Worm (Caenorhabditis elegans) whole organism, L3 larva: ENCODE results near the gene ifb-1.
A peak's percentile ranks its signal among the peaks of the same experiment; 100 is the strongest.

Source experiments
- R02D3.7 ChIP-seq: fragments of 150-350 bp; optimal IDR thresholded peaks from 2 replicates; lab custom pipeline; 2014; ENCODE audit warnings: missing biosample characterization, missing genetic modification characterization
- ZK546.5 ChIP-seq: sonication (generic microtip); optimal IDR thresholded peaks from 2 replicates; lab custom pipeline; 2017; ENCODE audit warnings: missing biosample characterization, missing genetic modification characterization
- ama-1 ChIP-seq: fragments of 150-350 bp; optimal IDR thresholded peaks from 2 replicates; lab custom pipeline; 2018
- ceh-16 ChIP-seq: sonication (generic microtip); optimal IDR thresholded peaks from 2 replicates; lab custom pipeline; 2017; ENCODE audit warnings: missing biosample characterization, missing genetic modification characterization
- ceh-28 ChIP-seq: fragments of 150-350 bp; optimal IDR thresholded peaks from 2 replicates; lab custom pipeline; 2014; ENCODE audit warnings: missing biosample characterization, missing genetic modification reagents, missing genetic modification characterization
- ceh-82 ChIP-seq: fragments of 150-350 bp; optimal IDR thresholded peaks from 2 replicates; lab custom pipeline; 2014; ENCODE audit warnings: missing biosample characterization, missing genetic modification characterization
- ceh-9 ChIP-seq: sonication (generic microtip); optimal IDR thresholded peaks from 2 replicates; lab custom pipeline; 2018; ENCODE audit warnings: missing biosample characterization, missing genetic modification characterization
- egl-27 ChIP-seq: sonication (generic microtip); optimal IDR thresholded peaks from 4 replicates; lab custom pipeline; 2017; ENCODE audit warnings: missing biosample characterization, missing genetic modification reagents, missing genetic modification characterization
- egl-5 ChIP-seq: fragments of 150-350 bp; optimal IDR thresholded peaks from 2 replicates; lab custom pipeline; 2017; ENCODE audit warnings: missing biosample characterization, missing genetic modification reagents, missing genetic modification characterization, inconsistent platforms
- elt-1 ChIP-seq: fragments of 150-350 bp; optimal IDR thresholded peaks from 2 replicates; lab custom pipeline; 2014; ENCODE audit warnings: missing biosample characterization, missing genetic modification characterization
- elt-2 ChIP-seq: sonication (generic microtip); optimal IDR thresholded peaks from 2 replicates; lab custom pipeline; 2016; ENCODE audit warnings: missing genetic modification reagents, mild to moderate bottlenecking, missing genetic modification characterization, missing compliant biosample characterization
- eor-1 ChIP-seq, 2 experiments: fragments of 150-350 bp; optimal IDR thresholded peaks; 2 replicates each; lab custom pipeline; 2014 to 2018; ENCODE audit warnings: missing biosample characterization in 2 of 2, missing genetic modification characterization in 2 of 2
- fkh-2 ChIP-seq: fragments of 150-350 bp; optimal IDR thresholded peaks from 2 replicates; lab custom pipeline; 2014; ENCODE audit warnings: missing biosample characterization, missing genetic modification reagents, missing genetic modification characterization
- fos-1 ChIP-seq: fragments of 150-350 bp; optimal IDR thresholded peaks from 2 replicates; lab custom pipeline; 2014; ENCODE audit warnings: missing biosample characterization, missing genetic modification characterization
- hmg-11 ChIP-seq: sonication (generic microtip); optimal IDR thresholded peaks from 2 replicates; lab custom pipeline; 2016; ENCODE audit warnings: missing genetic modification characterization, missing compliant biosample characterization
- mdl-1 ChIP-seq: fragments of 150-350 bp; optimal IDR thresholded peaks from 2 replicates; lab custom pipeline; 2014; ENCODE audit warnings: missing biosample characterization, missing genetic modification characterization
- mml-1 ChIP-seq: fragments of 150-350 bp; sonication (generic microtip); optimal IDR thresholded peaks from 3 replicates; lab custom pipeline; 2014; ENCODE audit warnings: missing biosample characterization, missing genetic modification characterization
- nfya-1 ChIP-seq: sonication (generic microtip); optimal IDR thresholded peaks from 2 replicates; lab custom pipeline; 2017; ENCODE audit warnings: missing genetic modification characterization, mild to moderate bottlenecking, missing compliant biosample characterization, antibody characterized with exemption, moderate library complexity; ENCODE audit not compliant: insufficient read depth
- nhr-11 ChIP-seq: fragments of 150-350 bp; optimal IDR thresholded peaks from 2 replicates; lab custom pipeline; 2014; ENCODE audit warnings: missing biosample characterization, missing genetic modification characterization
- nhr-12 ChIP-seq: fragments of 150-350 bp; optimal IDR thresholded peaks from 2 replicates; lab custom pipeline; 2014; ENCODE audit warnings: missing biosample characterization, missing genetic modification characterization
- nhr-237 ChIP-seq: fragments of 150-350 bp; optimal IDR thresholded peaks from 2 replicates; lab custom pipeline; 2014; ENCODE audit warnings: missing biosample characterization, missing genetic modification characterization
- nhr-43 ChIP-seq: sonication (generic microtip); optimal IDR thresholded peaks from 2 replicates; lab custom pipeline; 2016; ENCODE audit warnings: mild to moderate bottlenecking, missing genetic modification characterization, missing compliant biosample characterization; ENCODE audit not compliant: poor library complexity, severe bottlenecking
- nhr-67 ChIP-seq: fragments of 150-350 bp; optimal IDR thresholded peaks from 2 replicates; lab custom pipeline; 2014; ENCODE audit warnings: missing biosample characterization, missing genetic modification characterization
- pqm-1 ChIP-seq: fragments of 150-350 bp; optimal IDR thresholded peaks from 2 replicates; lab custom pipeline; 2017; ENCODE audit warnings: missing biosample characterization, missing genetic modification characterization, inconsistent platforms
- sea-2 ChIP-seq: fragments of 150-350 bp; sonication (generic microtip); optimal IDR thresholded peaks from 4 replicates; lab custom pipeline; 2014; ENCODE audit warnings: missing biosample characterization, missing genetic modification reagents, missing genetic modification characterization
- skn-1 ChIP-seq: fragments of 150-350 bp; optimal IDR thresholded peaks from 2 replicates; lab custom pipeline; 2014; ENCODE audit warnings: missing biosample characterization, missing genetic modification characterization
- unc-62 ChIP-seq: fragments of 150-350 bp; sonication (generic microtip); optimal IDR thresholded peaks from 4 replicates; lab custom pipeline; 2014; ENCODE audit warnings: missing biosample characterization, missing genetic modification reagents, missing genetic modification characterization
- zag-1 ChIP-seq: fragments of 150-350 bp; optimal IDR thresholded peaks from 2 replicates; lab custom pipeline; 2014; ENCODE audit warnings: missing biosample characterization, missing genetic modification characterization
- ztf-11 ChIP-seq: fragments of 150-350 bp; optimal IDR thresholded peaks from 2 replicates; lab custom pipeline; 2014; ENCODE audit warnings: missing biosample characterization, missing genetic modification characterization

The ifb-1 gene

DNA sequence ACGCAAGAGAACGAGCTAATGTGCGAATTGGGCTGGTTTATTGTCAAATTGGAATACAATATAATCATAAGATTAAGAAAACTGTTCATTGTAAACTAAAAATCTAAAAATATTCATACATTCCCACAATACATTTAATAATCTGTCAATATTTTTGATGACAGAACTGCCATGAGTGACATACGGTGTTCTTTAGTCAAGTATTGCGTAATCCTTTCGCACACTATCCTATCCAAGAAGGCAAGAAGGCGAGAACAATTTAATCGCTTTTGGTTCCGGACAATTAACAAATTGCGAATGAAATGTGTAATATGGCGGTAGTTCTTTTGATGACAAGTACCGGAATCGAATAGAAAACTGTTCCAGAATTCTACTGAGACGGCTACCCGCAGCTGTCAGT is 30.5 kb upstream of the ifb-1 start:
- TF ChIP-seq fos-1 (tag; lab: Kevin White, UChicago): no peak
- no peak for TF ChIP-seq ceh-82
- TF ChIP-seq zag-1: no peak
- TF ChIP-seq mml-1 (tag; lab: Kevin White, UChicago): no peak

DNA sequence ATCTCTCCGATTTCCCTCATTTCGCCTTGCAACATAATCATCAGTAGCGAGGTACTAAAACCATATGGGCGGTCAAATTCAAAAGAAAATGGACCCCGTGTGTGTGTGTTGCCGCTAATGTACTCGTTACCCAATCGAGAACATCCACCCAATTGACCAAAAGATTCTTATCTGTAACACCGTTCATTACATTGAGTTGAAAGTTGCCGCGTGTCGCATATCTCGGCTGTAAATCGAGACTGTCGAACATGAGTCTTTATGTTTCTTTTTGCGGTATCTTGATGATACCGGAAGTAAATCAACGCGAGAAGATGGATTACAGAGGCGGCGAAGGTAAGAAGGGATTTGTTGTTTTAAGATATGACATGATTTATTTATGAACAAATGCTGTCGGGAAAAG is 29.7 kb upstream of the ifb-1 start:
- TF ChIP-seq elt-1 (tag; lab: Kevin White, UChicago) (peak; percentile 74), hmg-11 (tag; lab: Kevin White, UChicago) (no peak)

DNA sequence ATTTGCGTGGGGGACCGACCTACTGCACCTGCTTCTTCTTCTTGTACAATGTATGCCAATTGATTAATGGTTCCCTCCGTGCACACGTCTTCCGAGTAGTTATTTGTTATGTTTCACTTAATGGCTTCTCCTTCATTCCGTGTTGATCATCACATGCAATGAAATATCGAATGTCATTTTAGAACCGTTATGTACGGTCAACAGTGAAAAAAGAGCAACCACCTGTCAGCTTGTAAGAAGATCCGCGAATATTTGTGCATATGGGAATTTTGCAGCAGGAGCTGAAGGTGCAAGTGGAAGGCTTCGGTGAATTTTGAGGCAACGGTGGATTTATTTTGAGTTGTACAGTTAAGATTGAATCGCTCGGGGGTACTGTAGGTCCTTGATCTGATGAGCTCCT is 28.8 kb upstream of the ifb-1 start:
- TF ChIP-seq ceh-82 (no peak), ama-1 (lab: Kevin White, UChicago) (no peak), sea-2 (no peak), egl-27 (no peak), mdl-1 (no peak), unc-62 (GFP tag; lab: Kevin White, UChicago) (no peak), nhr-11 (tag; lab: Kevin White, UChicago) (no peak), ceh-9 (no peak), nhr-43 (tag; lab: Kevin White, UChicago) (no peak), eor-1 (tag; optimal IDR thresholded peaks at IDR 0.05; lab: Kevin White, UChicago) (no peak), nhr-237 (no peak), ceh-16 (no peak), hmg-11 (tag; lab: Kevin White, UChicago) (no peak), ztf-11 (tag; lab: Kevin White, UChicago) (no peak), egl-5 (tag; lab: Kevin White, UChicago) (no peak), fkh-2 (tag; lab: Kevin White, UChicago) (no peak), nhr-67 (no peak), skn-1 (tag; lab: Kevin White, UChicago) (no peak), nfya-1 (tag; lab: Kevin White, UChicago) (no peak), nhr-12 (tag; lab: Kevin White, UChicago) (no peak)

DNA sequence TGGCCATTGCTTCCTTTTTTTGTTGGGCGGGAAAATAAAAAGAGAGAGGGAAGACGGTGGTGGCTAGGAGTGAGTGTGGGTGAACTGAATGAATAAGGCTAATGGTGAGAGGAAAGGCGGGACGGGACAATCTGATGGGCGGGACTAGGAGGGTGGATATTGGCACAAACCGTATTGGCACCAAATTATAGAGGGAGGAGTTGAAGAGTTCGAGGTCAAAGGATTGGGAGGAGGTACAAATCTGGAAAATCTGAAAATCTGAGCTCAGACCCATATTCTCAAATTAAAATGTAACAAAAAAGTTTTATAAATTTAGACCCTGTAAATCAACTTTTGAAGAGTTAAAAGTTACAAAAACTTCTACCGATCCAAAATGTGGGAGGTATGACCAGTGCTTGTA is 26.6 kb upstream of the ifb-1 start, which contains the start of gene hlh-14:
hlh-14 (minus strand) TSS at position 101 of the 400 bp plus-strand sequence.
- TF ChIP-seq R02D3.7 (tag; lab: Kevin White, UChicago) (no peak), egl-5 (tag; lab: Kevin White, UChicago) (no peak), ceh-28 (tag; lab: Kevin White, UChicago) (no peak), ceh-9 (no peak), sea-2 (no peak), mml-1 (tag; lab: Kevin White, UChicago) (no peak), ZK546.5 (no peak), pqm-1 (tag; lab: Kevin White, UChicago) (no peak), ceh-82 (no peak), fkh-2 (tag; lab: Kevin White, UChicago) (no peak), egl-27 (no peak)

DNA sequence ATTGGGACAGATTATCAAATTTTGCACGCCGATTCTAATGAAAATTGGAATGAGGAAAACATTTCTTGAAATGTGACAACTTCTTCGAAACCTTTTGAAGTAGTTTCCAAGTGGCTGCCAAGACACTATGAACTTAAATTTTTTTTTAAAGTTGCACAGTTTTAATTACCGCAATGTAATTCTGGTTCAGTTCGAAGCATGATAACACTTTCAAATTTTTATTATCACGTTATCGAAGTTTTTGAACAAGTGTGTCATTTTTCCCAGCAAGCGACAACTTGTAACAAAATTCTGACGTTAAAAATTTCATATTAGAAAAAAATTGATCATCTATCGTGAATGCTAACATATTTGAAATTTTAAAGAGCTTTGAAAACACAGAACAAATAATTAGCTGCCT is 22.7 kb upstream of the ifb-1 start:
- TF ChIP-seq elt-2 (tag; lab: Kevin White, UChicago): peak; percentile 73
- TF ChIP-seq zag-1: no peak

DNA sequence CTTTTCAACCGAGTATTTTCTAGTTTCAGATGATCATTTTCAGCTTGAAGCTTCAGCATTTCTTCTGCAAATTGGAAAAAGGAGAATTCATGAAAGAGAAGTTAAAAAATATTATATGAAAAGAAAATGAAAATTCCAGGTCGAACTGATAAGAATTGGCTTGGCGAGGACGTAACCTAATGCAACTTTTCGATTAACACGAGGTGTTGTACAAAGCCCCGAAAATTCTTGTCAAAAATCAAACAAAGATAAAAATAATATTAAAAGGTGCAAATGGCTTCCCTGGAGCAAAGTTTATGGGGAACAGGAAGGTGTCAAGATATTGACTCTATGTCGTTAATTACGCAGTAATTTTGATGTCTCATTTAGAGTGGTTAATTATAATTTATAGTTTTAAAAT is 21.1 kb upstream of the ifb-1 start:
- TF ChIP-seq pqm-1 (tag; lab: Kevin White, UChicago) (peak; percentile 16), mml-1 (tag; lab: Kevin White, UChicago) (no peak), elt-2 (tag; lab: Kevin White, UChicago) (peak; percentile 95)

DNA sequence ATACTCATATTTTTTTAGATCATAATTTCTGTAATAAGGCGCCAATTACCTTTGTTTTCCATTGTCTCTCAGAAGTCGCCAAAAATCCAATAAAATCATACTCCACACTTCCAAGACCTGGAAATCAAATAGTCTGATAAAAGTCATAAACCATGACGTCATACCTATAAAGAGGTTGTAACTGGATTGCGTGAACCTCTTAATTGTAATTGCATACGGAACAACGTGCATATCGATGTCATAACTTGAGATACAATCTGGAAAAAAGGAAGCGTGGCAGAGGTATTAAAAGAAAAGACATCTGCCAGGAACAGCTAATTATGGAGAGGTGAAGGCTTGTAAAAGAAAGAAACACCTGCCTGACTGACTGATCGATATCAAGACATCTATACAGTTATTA is 20.3 kb upstream of the ifb-1 start, which contains the start of gene F10C1.9:
F10C1.9 (minus strand) TSS at position 197 of the 400 bp plus-strand sequence.
- TF ChIP-seq nhr-11 (tag; lab: Kevin White, UChicago): no peak
- TF ChIP-seq elt-2 (tag; lab: Kevin White, UChicago): peak; percentile 69
- TF ChIP-seq, all 47 proteins: peak for 1

DNA sequence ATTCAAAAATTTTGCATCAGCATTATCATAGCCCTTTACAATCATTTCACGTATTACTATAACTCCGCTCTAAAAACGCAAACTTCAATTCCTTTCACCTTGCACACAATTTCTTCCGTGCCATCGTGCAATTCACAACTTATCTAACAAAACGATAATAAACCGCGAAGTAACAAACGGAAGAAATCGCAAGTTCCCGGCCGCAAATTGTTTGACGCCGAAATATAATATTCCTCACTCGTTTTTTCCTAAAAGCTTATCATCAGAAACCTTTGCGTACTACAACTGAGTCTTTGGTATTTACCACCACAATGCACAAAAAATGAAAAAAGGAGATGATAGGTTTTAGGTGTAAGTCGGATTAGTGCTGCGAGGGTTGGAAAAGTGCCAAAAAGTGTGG is 18.1 kb upstream of the ifb-1 start:
- TF ChIP-seq skn-1 (tag; lab: Kevin White, UChicago) (no peak), elt-2 (tag; lab: Kevin White, UChicago) (peak; percentile 94)
